Worm (Caenorhabditis elegans): ENCODE data around the gene unc-33.

ce11 chrIV:3504144-3504543 lies 12.5 kb upstream of the unc-33 start, which contains the start of gene srz-83:
- no peak for TF ChIP-seq ceh-82 (tag; optimal IDR thresholded peaks at IDR 0.05)
- TF ChIP-seq mdl-1 (tag; optimal IDR thresholded peaks at IDR 0.05): no peak
- no peak for TF ChIP-seq nhr-237 (tag; optimal IDR thresholded peaks at IDR 0.05)
- TF ChIP-seq elt-2 (tag; optimal IDR thresholded peaks at IDR 0.05): no peak
- TF ChIP-seq zag-1 (tag; optimal IDR thresholded peaks at IDR 0.05): no peak
- TF ChIP-seq fkh-10 (GFP tag; optimal IDR thresholded peaks at IDR 0.05): no peak
- TF ChIP-seq pha-4 (tag; optimal IDR thresholded peaks at IDR 0.05): no peak
- TF ChIP-seq pqm-1 (tag; optimal IDR thresholded peaks at IDR 0.05): no peak
- TF ChIP-seq ceh-9 (tag; optimal IDR thresholded peaks at IDR 0.05): no peak
- no peak for TF ChIP-seq nhr-23 (tag; optimal IDR thresholded peaks at IDR 0.05)
- no peak for TF ChIP-seq lin-15B (tag; optimal IDR thresholded peaks at IDR 0.05)
- TF ChIP-seq nhr-77 (tag; optimal IDR thresholded peaks at IDR 0.05): no peak
- TF ChIP-seq ZK546.5 (tag; optimal IDR thresholded peaks at IDR 0.05): no peak
- TF ChIP-seq nhr-12 (tag; optimal IDR thresholded peaks at IDR 0.05): no peak
